Worm (Caenorhabditis elegans) whole organism, L1 larva: Measurements from ENCODE around the gene T25D1.2.

Source experiments
- C04F5.9 ChIP-seq: sonication (generic microtip); optimal IDR thresholded peaks from 2 replicates; lab custom pipeline; 2016; ENCODE audit warnings: missing genetic modification characterization, missing compliant biosample characterization
- C16A3.4 ChIP-seq: fragments of 150-350 bp; optimal IDR thresholded peaks from 2 replicates; lab custom pipeline; 2014; ENCODE audit warnings: missing biosample characterization, missing genetic modification characterization
- aha-1 ChIP-seq: fragments of 150-350 bp; optimal IDR thresholded peaks from 2 replicates; lab custom pipeline; 2014; ENCODE audit warnings: missing biosample characterization, missing genetic modification characterization
- alr-1 ChIP-seq: fragments of 200-800 bp; sonication (Bioruptor generic); optimal IDR thresholded peaks from 2 replicates; lab custom pipeline; 2018; ENCODE audit warnings: borderline replicate concordance, mild to moderate bottlenecking, missing genetic modification characterization, missing compliant biosample characterization
- blmp-1 ChIP-seq: fragments of 150-350 bp; optimal IDR thresholded peaks from 2 replicates; lab custom pipeline; 2014; ENCODE audit warnings: missing biosample characterization, missing genetic modification characterization
- ceh-63 ChIP-seq: fragments of 200-800 bp; sonication (Bioruptor generic); optimal IDR thresholded peaks from 2 replicates; lab custom pipeline; 2018; ENCODE audit warnings: mild to moderate bottlenecking, missing genetic modification characterization, missing compliant biosample characterization
- ceh-8 ChIP-seq: fragments of 200-800 bp; sonication (Bioruptor generic); optimal IDR thresholded peaks from 2 replicates; lab custom pipeline; 2018; ENCODE audit warnings: mild to moderate bottlenecking, missing genetic modification characterization, moderate library complexity, missing compliant biosample characterization
- ceh-82 ChIP-seq, 3 experiments: fragments of 150-350 bp in 1 of 3; sonication (generic microtip) in 2 of 3; optimal IDR thresholded peaks; 2 replicates each; lab custom pipeline; 2014 to 2017; ENCODE audit warnings: missing biosample characterization in 3 of 3, missing genetic modification characterization in 3 of 3
- ces-1 ChIP-seq: fragments of 150-350 bp; optimal IDR thresholded peaks from 2 replicates; lab custom pipeline; 2014; ENCODE audit warnings: missing biosample characterization, missing genetic modification reagents, missing genetic modification characterization
- dpl-1 ChIP-seq, 3 experiments: fragments of 150-350 bp in 2 of 3; sonication (generic microtip) in 1 of 3; optimal IDR thresholded peaks; 2 replicates each; lab custom pipeline; 2014 to 2017; ENCODE audit warnings: missing biosample characterization in 3 of 3, missing genetic modification characterization in 3 of 3, missing genetic modification reagents in 3 of 3
- dsc-1 ChIP-seq: sonication (generic microtip); optimal IDR thresholded peaks from 2 replicates; lab custom pipeline; 2016; ENCODE audit warnings: mild to moderate bottlenecking, missing genetic modification characterization, missing compliant biosample characterization
- efl-3 ChIP-seq: fragments of 200-800 bp; sonication (Bioruptor generic); optimal IDR thresholded peaks from 2 replicates; lab custom pipeline; 2018; ENCODE audit warnings: mild to moderate bottlenecking, missing genetic modification characterization, missing compliant biosample characterization
- egl-13 ChIP-seq: sonication (generic microtip); optimal IDR thresholded peaks from 2 replicates; lab custom pipeline; 2016; ENCODE audit warnings: missing genotype, missing genetic modification reagents, missing genetic modification characterization, missing compliant biosample characterization
- egl-27 ChIP-seq, 2 experiments: fragments of 150-350 bp in 1 of 2; sonication (generic microtip); optimal IDR thresholded peaks; 3 replicates each; lab custom pipeline; 2017 to 2018; ENCODE audit warnings: missing biosample characterization in 2 of 2, missing genetic modification characterization in 2 of 2, missing genetic modification reagents in 2 of 2
- elt-2 ChIP-seq: sonication (generic microtip); optimal IDR thresholded peaks from 2 replicates; lab custom pipeline; 2016; ENCODE audit warnings: missing genetic modification characterization, mild to moderate bottlenecking, inconsistent platforms, missing compliant biosample characterization, missing genetic modification reagents
- elt-3 ChIP-seq, 6 experiments: fragments of 150-350 bp in 1 of 6; sonication (generic microtip); optimal IDR thresholded peaks; 2 replicates each; lab custom pipeline; 2017 to 2018; ENCODE audit warnings: missing biosample characterization in 6 of 6, missing genetic modification characterization in 6 of 6, inconsistent platforms in 1 of 6
- fkh-10 ChIP-seq: sonication (generic microtip); optimal IDR thresholded peaks from 2 replicates; lab custom pipeline; 2017; ENCODE audit warnings: missing biosample characterization, missing genetic modification reagents, missing genetic modification characterization
- fkh-4 ChIP-seq: sonication (generic microtip); optimal IDR thresholded peaks from 2 replicates; lab custom pipeline; 2016; ENCODE audit warnings: missing compliant biosample characterization, missing genetic modification characterization, borderline replicate concordance
- fkh-8 ChIP-seq: sonication (generic microtip); optimal IDR thresholded peaks from 2 replicates; lab custom pipeline; 2016; ENCODE audit warnings: mild to moderate bottlenecking, missing genetic modification characterization, missing compliant biosample characterization
- grh-1 ChIP-seq: fragments of 200-800 bp; sonication (Bioruptor generic); IDR thresholded peaks from 2 replicates; pipeline ENCODE4 v1.3.6; 2022; ENCODE audit warnings: missing genetic modification reagents, missing genetic modification characterization, missing compliant biosample characterization
- hlh-4 ChIP-seq: sonication (generic microtip); optimal IDR thresholded peaks from 2 replicates; lab custom pipeline; 2016; ENCODE audit warnings: mild to moderate bottlenecking, missing genetic modification characterization, missing compliant biosample characterization
- hpl-2 ChIP-seq: fragments of 150-350 bp; optimal IDR thresholded peaks from 2 replicates; lab custom pipeline; 2014; ENCODE audit warnings: missing biosample characterization, missing genetic modification reagents, missing genetic modification characterization
- lin-13 ChIP-seq: fragments of 150-350 bp; optimal IDR thresholded peaks from 2 replicates; lab custom pipeline; 2014; ENCODE audit warnings: missing biosample characterization, missing genetic modification reagents, missing genetic modification characterization
- lin-14 ChIP-seq: fragments of 200-800 bp; sonication (Bioruptor generic); optimal IDR thresholded peaks from 2 replicates; lab custom pipeline; 2018; ENCODE audit warnings: mild to moderate bottlenecking, missing genetic modification characterization, moderate library complexity, missing compliant biosample characterization
- lin-35 ChIP-seq, 2 experiments: fragments of 150-350 bp; optimal IDR thresholded peaks; 2 replicates each; lab custom pipeline; 2014; ENCODE audit warnings: missing biosample characterization in 2 of 2, missing genetic modification characterization in 2 of 2, missing genetic modification reagents in 2 of 2
- lsy-2 ChIP-seq, 2 experiments: fragments of 150-350 bp; optimal IDR thresholded peaks; 2 replicates each; lab custom pipeline; 2014; ENCODE audit warnings: missing biosample characterization in 2 of 2, missing genetic modification characterization in 2 of 2
- mdl-1 ChIP-seq, 2 experiments: fragments of 150-350 bp; optimal IDR thresholded peaks; 2 replicates each; lab custom pipeline; 2014 to 2017; ENCODE audit warnings: missing biosample characterization in 2 of 2, missing genetic modification characterization in 2 of 2, inconsistent platforms in 1 of 2
- mef-2 ChIP-seq: fragments of 150-350 bp; optimal IDR thresholded peaks from 2 replicates; lab custom pipeline; 2014; ENCODE audit warnings: missing biosample characterization, missing genetic modification characterization
- nhr-11 ChIP-seq: fragments of 150-350 bp; optimal IDR thresholded peaks from 2 replicates; lab custom pipeline; 2014; ENCODE audit warnings: missing biosample characterization, missing genetic modification characterization
- nhr-19 ChIP-seq: fragments of 200-800 bp; sonication (Bioruptor generic); conservative IDR thresholded peaks from 2 replicates; pipeline ENCODE4 v1.3.6; 2022; ENCODE audit warnings: missing genetic modification characterization, missing compliant biosample characterization
- nhr-20 ChIP-seq: sonication (generic microtip); optimal IDR thresholded peaks from 2 replicates; lab custom pipeline; 2016; ENCODE audit warnings: mild to moderate bottlenecking, missing genetic modification characterization, missing compliant biosample characterization
- nhr-47 ChIP-seq: sonication (generic microtip); optimal IDR thresholded peaks from 2 replicates; lab custom pipeline; 2016; ENCODE audit warnings: mild to moderate bottlenecking, missing genetic modification characterization, moderate library complexity, missing compliant biosample characterization
- nhr-71 ChIP-seq: sonication (generic microtip); optimal IDR thresholded peaks from 2 replicates; lab custom pipeline; 2016; ENCODE audit warnings: mild to moderate bottlenecking, missing genetic modification characterization, moderate library complexity, missing compliant biosample characterization
- nhr-76 ChIP-seq: sonication (generic microtip); optimal IDR thresholded peaks from 2 replicates; lab custom pipeline; 2017; ENCODE audit warnings: missing biosample characterization, missing genetic modification characterization
- nhr-77 ChIP-seq: fragments of 150-350 bp; optimal IDR thresholded peaks from 2 replicates; lab custom pipeline; 2014; ENCODE audit warnings: missing biosample characterization, missing genetic modification characterization
- nhr-84 ChIP-seq: sonication (generic microtip); optimal IDR thresholded peaks from 2 replicates; lab custom pipeline; 2017; ENCODE audit warnings: missing biosample characterization, missing genetic modification characterization
- nhr-85 ChIP-seq: sonication (generic microtip); peaks from one replicate; lab custom pipeline; 2016; ENCODE audit warnings: missing genetic modification characterization, inconsistent platforms, missing compliant biosample characterization
- nhr-90 ChIP-seq: sonication (generic microtip); optimal IDR thresholded peaks from 2 replicates; lab custom pipeline; 2016; ENCODE audit warnings: mild to moderate bottlenecking, missing genetic modification characterization, missing compliant biosample characterization; ENCODE audit not compliant: poor library complexity
- pqm-1 ChIP-seq: sonication (generic microtip); optimal IDR thresholded peaks from 3 replicates; lab custom pipeline; 2017; ENCODE audit warnings: missing biosample characterization, missing genetic modification characterization
- rnt-1 ChIP-seq: sonication (generic microtip); optimal IDR thresholded peaks from 2 replicates; lab custom pipeline; 2016; ENCODE audit warnings: mild to moderate bottlenecking, missing genetic modification characterization, moderate library complexity, missing compliant biosample characterization
- skn-1 ChIP-seq: fragments of 150-350 bp; optimal IDR thresholded peaks from 2 replicates; lab custom pipeline; 2014; ENCODE audit warnings: missing biosample characterization, missing genetic modification characterization
- snu-23 ChIP-seq: sonication (generic microtip); optimal IDR thresholded peaks from 2 replicates; lab custom pipeline; 2016; ENCODE audit warnings: missing genetic modification characterization, missing compliant biosample characterization
- sox-4 ChIP-seq: sonication (generic microtip); optimal IDR thresholded peaks from 2 replicates; lab custom pipeline; 2016; ENCODE audit warnings: missing genetic modification characterization, missing compliant biosample characterization
- swsn-7 ChIP-seq: sonication (generic microtip); optimal IDR thresholded peaks from 2 replicates; lab custom pipeline; 2016; ENCODE audit warnings: missing genetic modification characterization, missing compliant biosample characterization
- unc-130 ChIP-seq: fragments of 150-350 bp; optimal IDR thresholded peaks from 2 replicates; lab custom pipeline; 2017; ENCODE audit warnings: missing biosample characterization, missing genetic modification characterization, inconsistent platforms
- unc-30 ChIP-seq: sonication (generic microtip); optimal IDR thresholded peaks from 2 replicates; lab custom pipeline; 2017; ENCODE audit warnings: missing biosample characterization, missing genetic modification characterization

Gene T25D1.2

DNA sequence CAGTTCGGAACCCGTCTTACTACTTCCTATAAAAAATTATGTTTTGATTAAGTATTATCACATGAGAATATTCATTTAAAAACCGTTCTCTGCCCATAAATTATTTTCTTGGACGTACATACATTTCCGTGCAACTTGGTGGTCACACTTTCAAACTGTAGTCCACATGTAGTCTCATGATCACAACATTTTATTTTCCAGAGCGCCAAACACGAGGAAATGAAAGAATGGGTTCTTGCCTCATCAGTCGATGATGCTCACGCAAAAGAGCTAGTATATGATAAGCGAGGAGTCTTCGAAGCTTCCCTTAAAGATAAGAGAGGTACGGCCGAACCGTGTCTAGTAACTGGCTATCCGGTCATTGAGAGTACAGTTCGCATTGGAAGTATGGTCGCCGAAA, 35.2 kb downstream of the T25D1.2 start (continued):
- no peak for TF ChIP-seq ceh-82 (tag; optimal IDR thresholded peaks at IDR 0.05; lab: Kevin White, UChicago)

DNA sequence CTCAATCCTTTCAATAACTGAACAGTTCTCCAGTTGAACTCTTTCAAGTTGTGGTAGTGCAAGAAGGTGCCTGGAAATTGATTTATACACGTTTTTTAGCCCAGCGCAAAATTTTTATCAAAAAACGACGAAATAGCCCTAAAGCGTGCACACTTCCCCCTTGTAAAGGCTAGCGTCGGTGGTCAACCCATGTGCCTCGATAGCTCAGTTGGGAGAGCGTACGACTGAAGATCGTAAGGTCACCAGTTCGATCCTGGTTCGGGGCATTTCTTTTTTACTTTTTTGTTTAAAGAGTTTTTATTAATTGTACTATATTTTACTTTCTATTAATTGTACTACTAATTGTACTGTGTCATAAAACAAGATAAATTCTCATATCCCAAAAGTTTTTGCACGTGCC, 36.0 kb downstream of the T25D1.2 start:
- TF ChIP-seq ces-1 (GFP tag; lab: Kevin White, UChicago), result no peak
- TF ChIP-seq mdl-1 (tag; optimal IDR thresholded peaks at IDR 0.05; lab: Kevin White, UChicago), result peak in 1 of 2 experiments; percentile 30
- no peak for TF ChIP-seq hpl-2 (GFP tag; lab: Kevin White, UChicago)
- TF ChIP-seq fkh-10 (GFP tag; lab: Kevin White, UChicago), result no peak
- TF ChIP-seq nhr-19, result no peak; the same call in 1 of the 2 replicates
- TF ChIP-seq nhr-20 (tag; lab: Kevin White, UChicago), result peak; percentile 45
- TF ChIP-seq unc-130 (tag; lab: Kevin White, UChicago), result no peak
- peak; percentile 20 for TF ChIP-seq skn-1 (tag; lab: Kevin White, UChicago)
- TF ChIP-seq nhr-11 (tag; lab: Kevin White, UChicago), result no peak
- TF ChIP-seq lin-35 (GFP tag; optimal IDR thresholded peaks at IDR 0.05; lab: Kevin White, UChicago), result peak in 1 of 2 experiments; percentile 61
- no peak for TF ChIP-seq alr-1 (tag; lab: Kevin White, UChicago)
- TF ChIP-seq nhr-85 (tag; lab: Kevin White, UChicago), result no peak
- peak; percentile 30 for TF ChIP-seq snu-23 (GFP tag; lab: Kevin White, UChicago)
- no peak for TF ChIP-seq fkh-8 (tag; lab: Kevin White, UChicago)
- peak; percentile 34 for TF ChIP-seq nhr-47 (tag; lab: Kevin White, UChicago)
- TF ChIP-seq rnt-1 (tag; lab: Kevin White, UChicago), result peak; percentile 48
- TF ChIP-seq ceh-63, result no peak
- TF ChIP-seq swsn-7 (tag; lab: Kevin White, UChicago), result peak; percentile 25
- no peak for TF ChIP-seq aha-1 (tag; lab: Kevin White, UChicago)
- no peak for TF ChIP-seq unc-30 (tag; lab: Kevin White, UChicago)
- TF ChIP-seq nhr-77 (tag; lab: Kevin White, UChicago), result peak; percentile 15
- TF ChIP-seq C16A3.4, result no peak
- peak; percentile 3 for TF ChIP-seq lin-13
- TF ChIP-seq sox-4 (tag; lab: Kevin White, UChicago), result no peak
- TF ChIP-seq lin-14 (GFP tag; lab: Kevin White, UChicago), result peak; percentile 20
- peak; percentile 53 for TF ChIP-seq nhr-71 (tag; lab: Kevin White, UChicago)
- TF ChIP-seq nhr-90, result peak; percentile 44
- TF ChIP-seq fkh-4 (tag; lab: Kevin White, UChicago), result no peak
- peak; percentile 30 for TF ChIP-seq elt-2
- peak in 1 of 6 experiments; percentile 2 for TF ChIP-seq elt-3 (tag; optimal IDR thresholded peaks at IDR 0.05; lab: Kevin White, UChicago)
- peak; percentile 46 for TF ChIP-seq dsc-1 (tag; lab: Kevin White, UChicago)

DNA sequence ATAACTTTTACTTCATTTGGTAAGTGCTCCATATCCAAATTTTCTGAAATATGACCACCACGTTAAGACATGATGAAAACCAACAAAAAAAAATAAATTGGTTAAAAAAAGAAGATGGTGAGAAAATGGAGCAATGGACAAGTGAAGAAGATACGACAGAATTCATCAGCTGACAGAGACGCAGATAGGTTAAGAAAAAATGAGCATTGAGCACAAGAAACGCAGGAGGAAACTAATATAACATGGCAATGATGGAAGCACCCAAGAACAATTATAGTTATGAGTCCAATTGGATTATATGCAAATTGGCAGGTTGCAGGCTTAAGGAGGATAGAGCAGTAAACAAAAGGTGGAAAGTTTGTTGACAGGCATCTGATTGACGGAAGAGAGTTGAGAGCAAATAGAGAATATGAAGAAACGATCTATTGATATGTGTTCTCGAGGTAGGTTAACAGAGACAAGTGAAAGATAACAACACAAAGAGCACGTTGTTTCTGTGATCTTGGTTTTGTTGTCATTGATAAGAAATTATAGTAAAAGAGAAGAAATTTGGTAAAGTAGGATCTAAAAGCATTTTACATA, 38.6 kb downstream of the T25D1.2 start, which contains the start of gene K08B5.2:
TSS of gene K08B5.2 (minus strand) at position 43 of the 582 bp plus-strand sequence.
- TF ChIP-seq egl-27 (tag; optimal IDR thresholded peaks at IDR 0.05; lab: Kevin White, UChicago) (no peak), nhr-20 (tag; lab: Kevin White, UChicago) (peak; percentile 25), nhr-71 (tag; lab: Kevin White, UChicago) (peak; percentile 48), elt-2 (peak; percentile 46), blmp-1 (tag; lab: Kevin White, UChicago) (no peak), pqm-1 (tag; lab: Kevin White, UChicago) (no peak), grh-1 (GFP tag; lab: Robert Waterston, UW) (no peak), nhr-90 (no peak), ceh-82 (tag; optimal IDR thresholded peaks at IDR 0.05; lab: Kevin White, UChicago) (peak in 1 of 3 experiments; percentile 19), mef-2 (no peak), egl-13 (tag; lab: Kevin White, UChicago) (no peak), nhr-76 (tag; lab: Kevin White, UChicago) (no peak), sox-4 (tag; lab: Kevin White, UChicago) (no peak), hpl-2 (GFP tag; lab: Kevin White, UChicago) (no peak), lin-14 (GFP tag; lab: Kevin White, UChicago) (peak; percentile 64), hlh-4 (tag; lab: Kevin White, UChicago) (no peak), nhr-84 (tag; lab: Kevin White, UChicago) (no peak), lsy-2 (tag; optimal IDR thresholded peaks at IDR 0.05; lab: Kevin White, UChicago) (peak in 1 of 2 experiments; percentile 20), nhr-47 (tag; lab: Kevin White, UChicago) (no peak), dpl-1 (GFP tag; optimal IDR thresholded peaks at IDR 0.05; lab: Kevin White, UChicago) (no peak), snu-23 (GFP tag; lab: Kevin White, UChicago) (peak; percentile 17), C04F5.9 (no peak), ceh-8 (peak; percentile 9), swsn-7 (tag; lab: Kevin White, UChicago) (no peak), lin-35 (GFP tag; optimal IDR thresholded peaks at IDR 0.05; lab: Kevin White, UChicago) (no peak), efl-3 (no peak), elt-3 (tag; optimal IDR thresholded peaks at IDR 0.05; lab: Kevin White, UChicago) (no peak)
